Fruit fly (Drosophila melanogaster) whole organism, embryonic: ENCODE data around the gene Dhdds.

Experiments used
- Bdp1 ChIP-seq: fragments of 200-800 bp; sonication (Bioruptor generic); optimal IDR thresholded peaks from 3 replicates; lab custom pipeline; 2016; ENCODE audit warnings: missing biosample characterization, missing genetic modification characterization
- CG11093 ChIP-seq: fragments of 200-800 bp; sonication (Bioruptor generic); IDR thresholded peaks from 3 replicates; pipeline ENCODE4 v1.3.6; 2022; ENCODE audit warnings: missing biosample characterization, missing genetic modification characterization
- CG12299 ChIP-seq: fragments of 200-800 bp; sonication (Bioruptor generic); optimal IDR thresholded peaks from 2 replicates; lab custom pipeline; 2018; ENCODE audit warnings: missing biosample characterization, mild to moderate bottlenecking, missing genetic modification characterization
- CG13624 ChIP-seq: fragments of 200-800 bp; sonication (Bioruptor generic); optimal IDR thresholded peaks from 2 replicates; lab custom pipeline; 2016; ENCODE audit warnings: missing biosample characterization, missing genetic modification characterization
- CG18476 ChIP-seq: fragments of 200-800 bp; sonication (Bioruptor generic); optimal IDR thresholded peaks from 2 replicates; lab custom pipeline; 2016; ENCODE audit warnings: missing biosample characterization, mild to moderate bottlenecking, missing genetic modification characterization
- CG2116 ChIP-seq: fragments of 200-800 bp; sonication (Bioruptor generic); optimal IDR thresholded peaks from 3 replicates; lab custom pipeline; 2018; ENCODE audit warnings: missing biosample characterization, mild to moderate bottlenecking, missing genetic modification characterization
- CG31224 ChIP-seq: fragments of 200-800 bp; sonication (Bioruptor generic); IDR thresholded peaks from 2 replicates; pipeline ENCODE4 v1.3.6; 2022; ENCODE audit warnings: missing biosample characterization, missing genetic modification characterization
- CG32772 ChIP-seq: fragments of 200-800 bp; sonication (Bioruptor generic); IDR thresholded peaks from 2 replicates; pipeline ENCODE4 v1.3.6; 2022; ENCODE audit warnings: missing biosample characterization, missing genetic modification characterization
- CG3407 ChIP-seq: fragments of 200-800 bp; sonication (Bioruptor generic); optimal IDR thresholded peaks from 2 replicates; lab custom pipeline; 2018; ENCODE audit warnings: missing biosample characterization, mild to moderate bottlenecking, missing genetic modification characterization
- CG34224 ChIP-seq: fragments of 200-800 bp; sonication (Bioruptor generic); IDR thresholded peaks from 3 replicates; pipeline ENCODE4 v1.3.6; 2022; ENCODE audit warnings: missing biosample characterization, missing genetic modification characterization; ENCODE audit not compliant: partially characterized antibody
- CG5953 ChIP-seq: fragments of 200-800 bp; sonication (Bioruptor generic); IDR thresholded peaks from 2 replicates; pipeline ENCODE4 v1.3.6; 2022; ENCODE audit warnings: missing biosample characterization, missing genetic modification characterization
- CG7839 ChIP-seq: fragments of 200-800 bp; sonication (Bioruptor generic); optimal IDR thresholded peaks from 3 replicates; lab custom pipeline; 2018; ENCODE audit warnings: missing biosample characterization, mild to moderate bottlenecking, missing genetic modification characterization, moderate library complexity
- CG8388 ChIP-seq: fragments of 200-800 bp; sonication (Bioruptor generic); optimal IDR thresholded peaks from 2 replicates; lab custom pipeline; 2019; ENCODE audit warnings: missing biosample characterization, mild to moderate bottlenecking, missing genetic modification characterization, moderate library complexity
- Tbp ChIP-seq: fragments of >200 bp; optimal IDR thresholded peaks from 2 replicates; lab custom pipeline; 2018; ENCODE audit warnings: missing biosample characterization, missing genetic modification characterization
- YL-1 ChIP-seq: fragments of 200-800 bp; sonication (Bioruptor generic); optimal IDR thresholded peaks from 3 replicates; lab custom pipeline; 2017; ENCODE audit warnings: missing biosample characterization, mild to moderate bottlenecking, missing genetic modification characterization
- amos ChIP-seq: fragments of 200-800 bp; sonication (Bioruptor generic); IDR thresholded peaks from 2 replicates; pipeline ENCODE4 v1.3.6; 2022; ENCODE audit warnings: missing biosample characterization, missing genetic modification characterization; ENCODE audit not compliant: partially characterized antibody
- ase ChIP-seq: fragments of 200-800 bp; sonication (Bioruptor generic); IDR thresholded peaks from 3 replicates; pipeline ENCODE4 v1.3.6; 2022; ENCODE audit warnings: missing biosample characterization, missing genetic modification characterization
- btn ChIP-seq: fragments of 200-800 bp; sonication (Bioruptor generic); optimal IDR thresholded peaks from 2 replicates; lab custom pipeline; 2016; ENCODE audit warnings: missing biosample characterization, missing genetic modification characterization
- cad ChIP-seq: fragments of >200 bp; optimal IDR thresholded peaks from 2 replicates; lab custom pipeline; 2017; ENCODE audit warnings: missing biosample characterization, missing genetic modification characterization
- chn ChIP-seq: fragments of 200-800 bp; sonication (Bioruptor generic); optimal IDR thresholded peaks from 2 replicates; lab custom pipeline; 2016; ENCODE audit warnings: missing biosample characterization, missing genetic modification characterization
- da ChIP-seq: fragments of 200-800 bp; sonication (Bioruptor generic); optimal IDR thresholded peaks from 2 replicates; lab custom pipeline; 2016; ENCODE audit warnings: missing biosample characterization, missing genetic modification characterization
- fu2 ChIP-seq: fragments of 200-800 bp; sonication (Bioruptor generic); optimal IDR thresholded peaks from 2 replicates; lab custom pipeline; 2016; ENCODE audit warnings: missing biosample characterization, missing genetic modification characterization
- nau ChIP-seq: fragments of 200-800 bp; sonication (Bioruptor generic); optimal IDR thresholded peaks from 3 replicates; lab custom pipeline; 2017; ENCODE audit warnings: missing biosample characterization, mild to moderate bottlenecking, missing genetic modification characterization, missing genetic modification reagents
- otp ChIP-seq: fragments of 200-800 bp; sonication (Bioruptor generic); IDR thresholded peaks from 3 replicates; pipeline ENCODE4, ENCODE4 v1.3.6; 2022; ENCODE audit warnings: missing biosample characterization, missing genetic modification characterization
- p53 ChIP-seq: fragments of 200-800 bp; sonication (Bioruptor generic); optimal IDR thresholded peaks from 2 replicates; lab custom pipeline; 2016; ENCODE audit warnings: missing biosample characterization, missing genetic modification characterization
- prd ChIP-seq, 3 experiments: fragments of >200 bp in 2 of 3; fragments of 200-800 bp in 1 of 3; sonication (Bioruptor generic) in 1 of 3; optimal IDR thresholded peaks in 2 of 3; IDR thresholded peaks in 1 of 3; 2 replicates in 2 of 3; 3 replicates in 1 of 3; pipeline versions ENCODE4 v1.3.6 to Lab custom; 2017 to 2022; ENCODE audit warnings: missing biosample characterization in 1 of 3, missing genetic modification characterization in 1 of 3
- psq ChIP-seq: fragments of 200-800 bp; sonication (Bioruptor generic); optimal IDR thresholded peaks from 2 replicates; lab custom pipeline; 2017; ENCODE audit warnings: missing biosample characterization, missing genetic modification characterization
- slp2 ChIP-seq: fragments of 200-800 bp; sonication (Bioruptor generic); optimal IDR thresholded peaks from 2 replicates; lab custom pipeline; 2016; ENCODE audit warnings: missing biosample characterization, missing genetic modification characterization
- stc ChIP-seq: fragments of 200-800 bp; sonication (Bioruptor generic); IDR thresholded peaks from 2 replicates; pipeline ENCODE4 v1.3.6; 2022; ENCODE audit warnings: missing biosample characterization, missing genetic modification characterization
- tup ChIP-seq: fragments of 200-800 bp; sonication (Bioruptor generic); optimal IDR thresholded peaks from 2 replicates; lab custom pipeline; 2016; ENCODE audit warnings: missing biosample characterization, mild to moderate bottlenecking, missing genetic modification characterization, moderate library complexity
- vfl ChIP-seq: fragments of 200-800 bp; sonication (Bioruptor generic); optimal IDR thresholded peaks from 2 replicates; lab custom pipeline; 2016; ENCODE audit warnings: missing biosample characterization, missing genetic modification characterization

The Dhdds gene

dm6 chrX:7888386-7889024 lies 44.6 kb downstream of the Dhdds start, which contains the start of gene Acat1 (continued):
- TF ChIP-seq psq (no peak), CG34224 (peak; percentile 58; the same call in 2 of the 3 replicates), CG5953 (0 out of 2 replicates have a peak, but pooled peaks have one; percentile 40), CG8388 (GFP tag; lab: Kevin White, UChicago) (peak; percentile 35), amos (GFP tag; lab: Robert Waterston, UW) (peak; percentile 46; the same call in 1 of the 2 replicates), chn (GFP tag; lab: Kevin White, UChicago) (peak; percentile 53), YL-1 (GFP tag; lab: Kevin White, UChicago) (peak; percentile 65), stc (GFP tag; lab: Robert Waterston, UW) (peak; percentile 66), Bdp1 (GFP tag; lab: Kevin White, UChicago) (no peak), CG3407 (GFP tag; lab: Kevin White, UChicago) (peak; percentile 33)

dm6 chrX:7884360-7884759 lies 48.8 kb downstream of the Dhdds start, which contains the start of gene Ir7g:
Ir7g (plus strand) TSS chrX:7884660.
- no peak for TF ChIP-seq fu2 (GFP tag; lab: Kevin White, UChicago)
- TF ChIP-seq vfl, result no peak
- TF ChIP-seq da (GFP tag; lab: Kevin White, UChicago), result no peak
- TF ChIP-seq CG2116 (GFP tag; lab: Kevin White, UChicago), result no peak

dm6 chrX:7883926-7884325 lies 49.2 kb downstream of the Dhdds start, which contains the start of gene Ir7f:
Ir7f (minus strand) TSS chrX:7884026.
- TF ChIP-seq tup (GFP tag; lab: Kevin White, UChicago) (no peak), CG7839 (tag; lab: Kevin White, UChicago) (no peak), prd (optimal IDR thresholded peaks at IDR 0.05; lab: Kevin White, UChicago) (no peak), prd (GFP tag; IDR thresholded peaks at IDR 0.05; lab: Robert Waterston, UW) (no peak), slp2 (GFP tag; lab: Kevin White, UChicago) (no peak), otp (GFP tag; lab: Robert Waterston, UW) (no peak), Tbp (GFP tag; lab: Kevin White, UChicago) (no peak), CG12299 (tag; lab: Kevin White, UChicago) (no peak), nau (GFP tag; lab: Kevin White, UChicago) (no peak), ase (GFP tag; lab: Robert Waterston, UW) (no peak), CG31224 (no peak), btn (no peak), cad (no peak), p53 (GFP tag; lab: Kevin White, UChicago) (no peak), CG32772 (GFP tag; lab: Robert Waterston, UW) (no peak), CG18476 (no peak), CG13624 (no peak), CG11093 (GFP tag; lab: Robert Waterston, UW) (no peak)
